Fruit fly (Drosophila melanogaster) whole organism, pupa: ENCODE data around the gene mbm.

Source experiments
- CG12605 ChIP-seq: fragments of 200-800 bp; sonication (Bioruptor generic); IDR thresholded peaks from 2 replicates; pipeline ENCODE4 v1.3.6; 2022; ENCODE audit warnings: missing biosample characterization, missing genetic modification characterization
- CG14655 ChIP-seq: fragments of 200-800 bp; sonication (Bioruptor generic); optimal IDR thresholded peaks from 3 replicates; lab custom pipeline; 2017; ENCODE audit warnings: mild to moderate bottlenecking, missing biosample characterization, missing genetic modification reagents, missing genetic modification characterization
- CG17806 ChIP-seq: fragments of 200-800 bp; sonication (Bioruptor generic); optimal IDR thresholded peaks from 2 replicates; lab custom pipeline; 2018; ENCODE audit warnings: missing biosample characterization, mild to moderate bottlenecking, missing genetic modification characterization, moderate library complexity
- CG32121 ChIP-seq: fragments of 200-800 bp; sonication (Bioruptor generic); IDR thresholded peaks from 2 replicates; pipeline ENCODE4 v1.3.6; 2022; ENCODE audit warnings: missing biosample characterization, missing genetic modification characterization
- CG34367 ChIP-seq: fragments of 200-800 bp; sonication (Bioruptor generic); optimal IDR thresholded peaks from 2 replicates; lab custom pipeline; 2018; ENCODE audit warnings: missing biosample characterization, mild to moderate bottlenecking, missing genetic modification characterization
- CG4496 ChIP-seq: fragments of 200-800 bp; sonication (Bioruptor generic); IDR thresholded peaks from 3 replicates; pipeline ENCODE4 v1.3.6; 2022; ENCODE audit warnings: missing biosample characterization, missing genetic modification characterization
- CG8301 ChIP-seq: fragments of 200-800 bp; sonication (Bioruptor generic); optimal IDR thresholded peaks from 2 replicates; lab custom pipeline; 2018; ENCODE audit warnings: missing biosample characterization, mild to moderate bottlenecking, missing genetic modification characterization
- EcR ChIP-seq: fragments of 200-800 bp; sonication (Bioruptor generic); optimal IDR thresholded peaks from 3 replicates; lab custom pipeline; 2019; ENCODE audit warnings: missing biosample characterization, missing genetic modification characterization, mild to moderate bottlenecking, moderate library complexity, missing genetic modification reagents
- Ets98B ChIP-seq: fragments of 200-800 bp; sonication (Bioruptor generic); IDR thresholded peaks from 2 replicates; pipeline ENCODE4 v1.3.6; 2022; ENCODE audit warnings: missing biosample characterization, missing genetic modification characterization
- Snoo ChIP-seq: fragments of 200-800 bp; sonication (Bioruptor generic); optimal IDR thresholded peaks from 3 replicates; lab custom pipeline; 2017; ENCODE audit warnings: missing biosample characterization, mild to moderate bottlenecking, missing genetic modification characterization, inconsistent platforms

dm6 chr2L:222867-223266, 50.6 kb downstream of the mbm start:
- no peak for TF ChIP-seq Ets98B (GFP tag; lab: Robert Waterston, UW)
- no peak for TF ChIP-seq EcR (GFP tag; lab: Kevin White, UChicago)
- no peak for TF ChIP-seq Snoo (tag; lab: Kevin White, UChicago)
- no peak for TF ChIP-seq CG14655 (GFP tag; lab: Kevin White, UChicago)
- no peak for TF ChIP-seq CG8301
- no peak for TF ChIP-seq CG34367 (tag; lab: Kevin White, UChicago)
- TF ChIP-seq CG17806 (tag; lab: Kevin White, UChicago), result no peak
- no peak for TF ChIP-seq CG32121
- no peak for TF ChIP-seq CG12605 (GFP tag; lab: Robert Waterston, UW)
- no peak for TF ChIP-seq CG4496 (GFP tag; lab: Robert Waterston, UW)
